Fruit fly (Drosophila melanogaster): ENCODE data around the gene CG17163.

DNA sequence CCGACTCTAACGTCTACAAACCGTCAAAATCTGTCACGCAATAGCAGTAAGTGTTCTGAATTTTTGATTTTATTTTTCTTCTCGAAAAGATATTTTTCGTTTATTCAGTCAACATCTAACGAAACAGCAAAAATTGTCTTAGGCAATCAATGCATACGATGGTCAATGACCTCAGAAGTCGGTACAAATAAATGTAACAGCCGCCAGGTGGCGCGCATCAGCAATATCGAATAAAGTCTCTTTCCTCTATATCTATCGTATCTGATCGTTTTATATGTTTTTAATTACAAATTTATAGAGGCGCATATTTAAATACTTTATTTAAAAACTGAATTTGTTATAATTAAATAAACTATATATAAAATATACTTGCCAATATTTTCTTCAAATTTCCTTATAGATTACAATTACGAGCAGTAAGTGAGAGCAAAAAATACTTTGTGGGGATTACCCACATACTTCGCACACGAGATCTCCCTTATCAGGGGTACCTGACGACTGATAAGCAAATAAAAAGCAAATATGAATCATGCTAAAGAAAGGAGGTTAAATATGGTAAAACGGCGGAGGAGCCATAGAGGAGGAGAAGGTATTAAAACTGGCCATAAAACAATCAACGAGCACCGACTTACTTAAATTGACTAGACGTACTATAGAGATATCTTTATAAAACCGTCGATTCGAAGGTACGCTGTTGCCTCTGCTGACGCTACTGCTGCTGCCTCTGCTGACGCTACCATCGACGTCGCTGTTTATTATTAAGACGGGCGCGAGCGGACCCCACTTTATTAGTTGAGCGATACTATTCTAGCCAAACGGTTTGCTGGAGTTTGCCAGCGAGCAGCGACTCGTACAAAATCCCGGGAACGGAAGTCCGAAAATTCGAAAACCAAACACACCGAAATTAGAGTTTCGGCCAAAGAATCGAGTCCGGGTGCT lies 14.7 kb downstream of the CG17163 start, which contains the start of gene CG17167:
- TF ChIP-seq Clk (GFP tag; optimal IDR thresholded peaks at IDR 0.05): no peak
- TF ChIP-seq kay (GFP tag; ENCODE audit: borderline replicate concordance): no peak
- no peak for TF ChIP-seq CG7045 (GFP tag; optimal IDR thresholded peaks at IDR 0.05)
- TF ChIP-seq CG7101 (tag; optimal IDR thresholded peaks at IDR 0.05): no peak
- no peak for TF ChIP-seq ovo (GFP tag; optimal IDR thresholded peaks at IDR 0.05)
- no peak for TF ChIP-seq CG5204 (GFP tag; optimal IDR thresholded peaks at IDR 0.05)
- no peak for TF ChIP-seq CG12768 (GFP tag; optimal IDR thresholded peaks at IDR 0.05)
- TF ChIP-seq CG14711 (tag; optimal IDR thresholded peaks at IDR 0.05): no peak
- no peak for TF ChIP-seq cic (GFP tag; optimal IDR thresholded peaks at IDR 0.05)
- no peak for TF ChIP-seq Crg-1 (GFP tag; optimal IDR thresholded peaks at IDR 0.05)
- no peak for TF ChIP-seq Mnt (GFP tag; optimal IDR thresholded peaks at IDR 0.05)
- TF ChIP-seq pad (GFP tag; optimal IDR thresholded peaks at IDR 0.05): no peak
- no peak for TF ChIP-seq CG11617 (GFP tag; optimal IDR thresholded peaks at IDR 0.05)

Data from whole organism, adult.